Fruit fly (Drosophila melanogaster): ENCODE measurements around the gene Ada1-2.

The Ada1-2 gene

DNA sequence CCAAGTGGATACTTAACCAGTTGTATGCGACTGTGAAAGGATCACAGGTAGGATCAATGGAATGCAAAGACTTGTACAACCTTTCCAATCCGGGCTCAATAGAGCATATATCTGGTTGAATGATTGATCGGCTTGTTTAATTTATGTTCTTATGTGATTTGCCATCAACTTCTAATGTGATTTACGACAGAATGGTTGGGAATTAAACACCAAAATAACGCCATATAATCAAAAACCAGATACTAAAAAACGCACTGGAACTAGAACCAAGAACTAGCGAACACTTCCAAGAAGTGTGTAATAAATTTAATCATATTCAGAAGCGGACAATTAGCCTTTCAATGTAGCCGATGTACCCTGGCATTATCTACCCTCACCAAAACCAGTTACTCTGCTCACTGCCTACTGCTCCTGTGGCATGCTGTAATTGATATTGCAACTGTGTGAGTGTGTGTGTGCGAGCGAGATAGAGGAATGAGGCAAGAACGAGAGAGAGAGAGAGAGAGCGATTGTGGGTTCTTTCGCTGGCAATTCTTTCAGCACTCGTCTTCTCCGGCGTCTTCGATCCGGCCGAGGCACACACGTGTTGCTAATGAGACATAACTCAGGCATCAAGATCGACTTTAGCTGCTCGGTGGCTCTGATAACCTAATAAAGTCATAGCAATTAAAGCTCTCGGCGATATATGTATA lies 24.0 kb upstream of the Ada1-2 start (continued):
- TF ChIP-seq CG3919 (GFP tag; optimal IDR thresholded peaks at IDR 0.05), result peak; percentile 63
- peak; percentile 58 for TF ChIP-seq cyc (GFP tag; optimal IDR thresholded peaks at IDR 0.05)
- peak; percentile 59 for TF ChIP-seq CG31627 (GFP tag; optimal IDR thresholded peaks at IDR 0.05)
- peak; percentile 26; the same call in 1 of the 2 replicates for TF ChIP-seq CG15336 (GFP tag; IDR thresholded peaks at IDR 0.05)
- TF ChIP-seq Hr4 (GFP tag; optimal IDR thresholded peaks at IDR 0.05), result peak; percentile 47
- peak; percentile 52 for TF ChIP-seq Sox14 (GFP tag; optimal IDR thresholded peaks at IDR 0.05)
- peak; percentile 43 for TF ChIP-seq CG6276 (GFP tag; optimal IDR thresholded peaks at IDR 0.05)
- peak; percentile 59 for TF ChIP-seq CG10669 (GFP tag; optimal IDR thresholded peaks at IDR 0.05)
- peak; percentile 42 for TF ChIP-seq CG4318 (GFP tag; optimal IDR thresholded peaks at IDR 0.05)
- peak in 1 of 2 experiments; percentile 73 for TF ChIP-seq salr (GFP tag; optimal IDR thresholded peaks at IDR 0.05)
- TF ChIP-seq fkh (GFP tag; optimal IDR thresholded peaks at IDR 0.05), result no peak
- TF ChIP-seq Blimp-1 (GFP tag; optimal IDR thresholded peaks at IDR 0.05), result peak; percentile 12
- no peak for TF ChIP-seq eg (GFP tag; IDR thresholded peaks at IDR 0.05)
- TF ChIP-seq CG3032 (tag; optimal IDR thresholded peaks at IDR 0.05), result peak; percentile 47
- no peak for TF ChIP-seq fd85E (GFP tag; optimal IDR thresholded peaks at IDR 0.05)
- peak; percentile 56 for TF ChIP-seq spab (GFP tag; optimal IDR thresholded peaks at IDR 0.05)
- peak; percentile 63 for TF ChIP-seq CG10631 (GFP tag; optimal IDR thresholded peaks at IDR 0.05)
- no peak for TF ChIP-seq CG16779 (tag; optimal IDR thresholded peaks at IDR 0.05)
- TF ChIP-seq Hr39 (GFP tag; optimal IDR thresholded peaks at IDR 0.05), result peak; percentile 59
- peak; percentile 2 for TF ChIP-seq net (GFP tag; optimal IDR thresholded peaks at IDR 0.05)
- peak; percentile 70 for TF ChIP-seq pdm3 (GFP tag; optimal IDR thresholded peaks at IDR 0.05)
- no peak for TF ChIP-seq CG8319 (GFP tag; optimal IDR thresholded peaks at IDR 0.05)
- no peak for TF ChIP-seq vri (GFP tag; optimal IDR thresholded peaks at IDR 0.05)
- TF ChIP-seq CG6854 (GFP tag; optimal IDR thresholded peaks at IDR 0.05), result no peak

DNA sequence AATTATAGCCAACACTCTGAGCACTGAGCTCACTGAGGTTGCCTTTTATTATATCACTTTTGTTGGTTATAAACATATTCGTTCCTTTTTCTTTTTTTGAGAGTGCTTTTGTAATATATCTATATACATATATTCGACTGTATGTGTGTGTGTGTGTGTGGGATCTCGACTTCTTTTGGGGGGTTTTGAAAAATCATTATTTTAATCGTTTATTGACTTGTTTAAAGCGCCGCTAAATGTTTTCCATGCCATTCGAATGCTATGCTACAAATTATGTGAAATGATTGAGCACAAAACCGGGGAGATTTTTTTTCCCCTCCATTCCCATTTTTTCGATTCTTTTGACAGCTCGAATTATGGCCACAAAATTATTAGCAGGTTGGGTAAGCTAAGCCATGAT lies 23.3 kb upstream of the Ada1-2 start:
- no peak for TF ChIP-seq ss (GFP tag; optimal IDR thresholded peaks at IDR 0.05)
- TF ChIP-seq lz (GFP tag; optimal IDR thresholded peaks at IDR 0.05), result no peak
- TF ChIP-seq Hr4 (GFP tag; optimal IDR thresholded peaks at IDR 0.05), result no peak
- TF ChIP-seq CG8632 (GFP tag; optimal IDR thresholded peaks at IDR 0.05), result no peak
- no peak for TF ChIP-seq svp (GFP tag)
- no peak for TF ChIP-seq CG3919 (GFP tag; optimal IDR thresholded peaks at IDR 0.05)
- TF ChIP-seq Sox14 (GFP tag; optimal IDR thresholded peaks at IDR 0.05), result no peak
- TF ChIP-seq cyc (GFP tag; optimal IDR thresholded peaks at IDR 0.05), result no peak
- TF ChIP-seq CG10631 (GFP tag; optimal IDR thresholded peaks at IDR 0.05), result no peak
- TF ChIP-seq CG4318 (GFP tag; optimal IDR thresholded peaks at IDR 0.05), result no peak

DNA sequence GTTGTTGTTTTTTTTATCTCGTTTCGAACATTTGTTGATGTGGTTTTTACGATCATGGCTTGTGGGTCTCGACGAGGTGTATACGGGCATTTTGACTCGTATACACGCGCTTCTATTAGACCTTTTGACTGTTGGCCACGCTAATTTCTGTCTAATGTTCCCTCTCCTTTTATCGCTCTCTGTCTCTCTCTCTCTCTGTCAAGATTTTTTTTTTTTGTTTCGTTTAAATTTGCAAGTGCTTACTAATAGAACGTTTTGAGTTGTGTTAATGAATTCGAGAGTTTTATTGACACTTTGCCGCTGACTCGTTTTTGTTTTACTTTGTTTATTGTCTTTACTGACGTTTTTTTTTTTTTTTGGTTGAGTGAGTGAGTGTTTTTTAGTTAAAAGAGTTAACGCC lies 22.4 kb upstream of the Ada1-2 start:
- no peak for TF ChIP-seq CG6163 (GFP tag; IDR thresholded peaks at IDR 0.05)
- no peak for TF ChIP-seq Ets21C (GFP tag; optimal IDR thresholded peaks at IDR 0.05)
- no peak for TF ChIP-seq Eip78C (GFP tag)

DNA sequence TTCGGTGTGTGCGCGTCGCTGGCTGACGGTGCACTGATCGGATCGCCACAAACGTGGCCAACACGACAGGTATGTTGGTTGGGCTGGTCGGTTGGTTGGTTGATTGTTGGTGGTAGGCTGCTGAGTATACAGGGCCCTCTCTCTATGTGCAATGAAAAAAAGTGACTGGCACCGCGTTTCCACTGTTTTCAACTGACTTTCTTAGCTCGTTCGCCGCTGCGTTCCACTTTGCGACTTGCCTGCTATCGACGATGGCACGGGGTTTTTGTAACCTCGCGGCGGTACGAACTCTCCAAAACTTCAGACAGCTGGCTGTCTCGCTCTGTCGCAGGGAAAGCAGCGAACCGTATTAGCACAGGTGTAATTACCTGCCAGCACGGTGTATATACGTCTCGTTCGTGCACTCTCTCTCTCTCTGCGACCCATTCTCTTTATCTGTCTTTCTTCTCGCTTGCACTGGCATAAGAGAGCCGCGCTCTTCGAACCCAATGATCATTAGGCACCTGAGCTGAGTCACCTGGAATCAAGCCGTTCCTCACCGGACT lies 21.8 kb upstream of the Ada1-2 start:
- TF ChIP-seq CG9139 (GFP tag; optimal IDR thresholded peaks at IDR 0.05), result no peak
- no peak for TF ChIP-seq CG4318 (GFP tag; optimal IDR thresholded peaks at IDR 0.05)
- no peak for TF ChIP-seq fd85E (GFP tag; optimal IDR thresholded peaks at IDR 0.05)
- peak; percentile 11 for TF ChIP-seq Met (GFP tag; optimal IDR thresholded peaks at IDR 0.05)
- peak; percentile 36 for TF ChIP-seq esn (GFP tag; optimal IDR thresholded peaks at IDR 0.05)
- TF ChIP-seq CG10669 (GFP tag; optimal IDR thresholded peaks at IDR 0.05), result no peak
- peak; percentile 24 for TF ChIP-seq CG7368 (GFP tag; optimal IDR thresholded peaks at IDR 0.05)
- no peak for TF ChIP-seq Hr39 (GFP tag; optimal IDR thresholded peaks at IDR 0.05)
- TF ChIP-seq Hr4 (GFP tag; optimal IDR thresholded peaks at IDR 0.05), result no peak
- no peak for TF ChIP-seq CG3032 (tag; optimal IDR thresholded peaks at IDR 0.05)
- TF ChIP-seq CG16779 (tag; optimal IDR thresholded peaks at IDR 0.05), result no peak
- TF ChIP-seq achi (GFP tag; optimal IDR thresholded peaks at IDR 0.05), result no peak
- TF ChIP-seq Lpt (GFP tag; optimal IDR thresholded peaks at IDR 0.05), result peak; percentile 17
- TF ChIP-seq CG8632 (GFP tag; optimal IDR thresholded peaks at IDR 0.05), result no peak
- TF ChIP-seq Smox (GFP tag; optimal IDR thresholded peaks at IDR 0.05), result no peak
- peak; percentile 29 for TF ChIP-seq Sox14 (GFP tag; optimal IDR thresholded peaks at IDR 0.05)
- TF ChIP-seq CG10631 (GFP tag; optimal IDR thresholded peaks at IDR 0.05), result no peak
- peak; percentile 39 for TF ChIP-seq CG3919 (GFP tag; optimal IDR thresholded peaks at IDR 0.05)
- peak; percentile 23 for TF ChIP-seq dsx (GFP tag; optimal IDR thresholded peaks at IDR 0.05; ENCODE audit: poor library complexity, severe bottlenecking)
- TF ChIP-seq CG15336 (GFP tag; IDR thresholded peaks at IDR 0.05), result 0 out of 2 replicates have a peak, but pooled peaks have one; percentile 35
- TF ChIP-seq cyc (GFP tag; optimal IDR thresholded peaks at IDR 0.05), result no peak
- 0 out of 3 replicates have a peak, but pooled peaks have one; percentile 28 for TF ChIP-seq CG6163 (GFP tag; IDR thresholded peaks at IDR 0.05)
- no peak for TF ChIP-seq Ets96B (tag; optimal IDR thresholded peaks at IDR 0.05)
- TF ChIP-seq salr (GFP tag; optimal IDR thresholded peaks at IDR 0.05), result no peak
- no peak for TF ChIP-seq CG11294 (GFP tag; IDR thresholded peaks at IDR 0.05)
- no peak for TF ChIP-seq acj6 (GFP tag; optimal IDR thresholded peaks at IDR 0.05)
- no peak for TF ChIP-seq lz (GFP tag; optimal IDR thresholded peaks at IDR 0.05)
